Fruit fly (Drosophila melanogaster): Measurements from ENCODE around the gene PTPMT1.

Gene PTPMT1

dm6 chr3R:23729632-23730471 lies 28.3 kb upstream of the PTPMT1 start (continued):
- peak in 2 of 3 experiments; percentile 65 to 92 for TF ChIP-seq Stat92E (GFP tag; optimal IDR thresholded peaks at IDR 0.05)
- 0 out of 2 replicates have a peak, but pooled peaks have one; percentile 41 for TF ChIP-seq unc-4 (GFP tag; IDR thresholded peaks at IDR 0.05; ENCODE audit: partially characterized antibody)
- peak; percentile 21 for TF ChIP-seq CG14710 (tag; optimal IDR thresholded peaks at IDR 0.05)
- TF ChIP-seq eve (GFP tag; optimal IDR thresholded peaks at IDR 0.05), result no peak
- peak; percentile 44 for TF ChIP-seq mld (GFP tag; IDR thresholded peaks at IDR 0.05; ENCODE audit: partially characterized antibody)
- peak; percentile 63; the same call in 2 of the 3 replicates for TF ChIP-seq CG14860 (GFP tag; IDR thresholded peaks at IDR 0.05; ENCODE audit: partially characterized antibody)
- TF ChIP-seq Tbp (GFP tag; optimal IDR thresholded peaks at IDR 0.05), result peak; percentile 99
- peak; percentile 84 for TF ChIP-seq CG42726 (GFP tag; IDR thresholded peaks at IDR 0.05; ENCODE audit: partially characterized antibody)
- TF ChIP-seq Atf6 (GFP tag; IDR thresholded peaks at IDR 0.05), result peak; percentile 40; the same call in 1 of the 2 replicates
- TF ChIP-seq CG16813 (GFP tag; IDR thresholded peaks at IDR 0.05; ENCODE audit: partially characterized antibody), result peak; percentile 51; the same call in 2 of the 3 replicates
- TF ChIP-seq CG13287 (GFP tag; IDR thresholded peaks at IDR 0.05; ENCODE audit: partially characterized antibody), result peak; percentile 50
- peak; percentile 36; the same call in 1 of the 2 replicates for TF ChIP-seq crol (GFP tag; IDR thresholded peaks at IDR 0.05)
- TF ChIP-seq ATbp (GFP tag; optimal IDR thresholded peaks at IDR 0.05), result no peak
- peak; percentile 48 for TF ChIP-seq gcm (GFP tag; optimal IDR thresholded peaks at IDR 0.05)
- peak; percentile 31 for TF ChIP-seq CG6254 (GFP tag; optimal IDR thresholded peaks at IDR 0.05)
- peak; percentile 70 for TF ChIP-seq mirr (GFP tag; optimal IDR thresholded peaks at IDR 0.05)
- no peak for TF ChIP-seq Sox100B (GFP tag; optimal IDR thresholded peaks at IDR 0.05)
- 0 out of 2 replicates have a peak, but pooled peaks have one; percentile 45 for TF ChIP-seq hbn (GFP tag; IDR thresholded peaks at IDR 0.05; ENCODE audit: partially characterized antibody)
- no peak for TF ChIP-seq CG18476 (GFP tag; optimal IDR thresholded peaks at IDR 0.05)
- TF ChIP-seq h (optimal IDR thresholded peaks at IDR 0.05), result no peak
- TF ChIP-seq Bgb (GFP tag; IDR thresholded peaks at IDR 0.05; ENCODE audit: partially characterized antibody), result peak; percentile 79
- peak; percentile 36; the same call in 1 of the 3 replicates for TF ChIP-seq CG2199 (GFP tag; IDR thresholded peaks at IDR 0.05)
- peak; percentile 27 for TF ChIP-seq CG12299 (tag; optimal IDR thresholded peaks at IDR 0.05)
- TF ChIP-seq sr (GFP tag; IDR thresholded peaks at IDR 0.05), result 0 out of 3 replicates have a peak, but pooled peaks have one; percentile 36
- peak; percentile 17 for TF ChIP-seq CG13424 (tag; optimal IDR thresholded peaks at IDR 0.05)
- TF ChIP-seq pho (GFP tag; optimal IDR thresholded peaks at IDR 0.05), result peak; percentile 17
- TF ChIP-seq CG8765 (GFP tag; IDR thresholded peaks at IDR 0.05), result 0 out of 2 replicates have a peak, but pooled peaks have one; percentile 31
- TF ChIP-seq CG5953 (GFP tag; IDR thresholded peaks at IDR 0.05), result 0 out of 2 replicates have a peak, but pooled peaks have one; percentile 34
- TF ChIP-seq CG34224 (GFP tag; IDR thresholded peaks at IDR 0.05; ENCODE audit: partially characterized antibody), result peak; percentile 72
- no peak for TF ChIP-seq CG12155 (GFP tag; optimal IDR thresholded peaks at IDR 0.05)
- TF ChIP-seq al (GFP tag; IDR thresholded peaks at IDR 0.05), result no peak
- 0 out of 2 replicates have a peak, but pooled peaks have one; percentile 11 for TF ChIP-seq NFAT (GFP tag; IDR thresholded peaks at IDR 0.05)
- TF ChIP-seq chif (GFP tag; optimal IDR thresholded peaks at IDR 0.05), result no peak
- TF ChIP-seq hb (GFP tag; IDR thresholded peaks at IDR 0.05; ENCODE audit: partially characterized antibody), result peak; percentile 53; the same call in 1 of the 3 replicates
- peak; percentile 12 for TF ChIP-seq pfk (GFP tag; optimal IDR thresholded peaks at IDR 0.05)
- peak; percentile 44 for TF ChIP-seq Drgx (GFP tag; IDR thresholded peaks at IDR 0.05)
- TF ChIP-seq grn (GFP tag; optimal IDR thresholded peaks at IDR 0.05), result peak; percentile 50
- TF ChIP-seq nmo (GFP tag; optimal IDR thresholded peaks at IDR 0.05), result no peak
- TF ChIP-seq CG4360 (GFP tag; IDR thresholded peaks at IDR 0.05), result 0 out of 2 replicates have a peak, but pooled peaks have one; percentile 25
- no peak for TF ChIP-seq CG16815 (GFP tag; optimal IDR thresholded peaks at IDR 0.05)
- TF ChIP-seq hth (optimal IDR thresholded peaks at IDR 0.05), result no peak
- TF ChIP-seq CG13894 (tag; optimal IDR thresholded peaks at IDR 0.05), result peak; percentile 94
- TF ChIP-seq Ssrp (tag; optimal IDR thresholded peaks at IDR 0.05), result peak; percentile 55
- TF ChIP-seq Dad (GFP tag; optimal IDR thresholded peaks at IDR 0.05), result no peak
- no peak for TF ChIP-seq CG7928 (GFP tag; optimal IDR thresholded peaks at IDR 0.05)
- TF ChIP-seq CG11695 (GFP tag; IDR thresholded peaks at IDR 0.05), result peak; percentile 18; the same call in 1 of the 3 replicates
- peak; percentile 89 for TF ChIP-seq pros (GFP tag; optimal IDR thresholded peaks at IDR 0.05)
